Worm (Caenorhabditis elegans) whole organism, L1 larva: ENCODE results near the gene fbxb-87.
A peak's percentile ranks its signal among the peaks of the same experiment; 100 is the strongest.

Experiments
- C34B4.2 ChIP-seq: sonication (generic microtip); optimal IDR thresholded peaks from 2 replicates; lab custom pipeline; 2017; ENCODE audit warnings: mild to moderate bottlenecking, missing genetic modification characterization, missing compliant biosample characterization
- ama-1 ChIP-seq: fragments of 150-350 bp; optimal IDR thresholded peaks from 2 replicates; lab custom pipeline; 2014
- blmp-1 ChIP-seq: fragments of 150-350 bp; optimal IDR thresholded peaks from 2 replicates; lab custom pipeline; 2014; ENCODE audit warnings: missing biosample characterization, missing genetic modification characterization
- ceh-82 ChIP-seq, 3 experiments: fragments of 150-350 bp in 1 of 3; sonication (generic microtip) in 2 of 3; optimal IDR thresholded peaks; 2 replicates each; lab custom pipeline; 2014 to 2017; ENCODE audit warnings: missing biosample characterization in 3 of 3, missing genetic modification characterization in 3 of 3
- ces-1 ChIP-seq: fragments of 150-350 bp; optimal IDR thresholded peaks from 2 replicates; lab custom pipeline; 2014; ENCODE audit warnings: missing biosample characterization, missing genetic modification reagents, missing genetic modification characterization
- dpl-1 ChIP-seq, 3 experiments: fragments of 150-350 bp in 2 of 3; sonication (generic microtip) in 1 of 3; optimal IDR thresholded peaks; 2 replicates each; lab custom pipeline; 2014 to 2017; ENCODE audit warnings: missing biosample characterization in 3 of 3, missing genetic modification characterization in 3 of 3, missing genetic modification reagents in 3 of 3
- dsc-1 ChIP-seq: sonication (generic microtip); optimal IDR thresholded peaks from 2 replicates; lab custom pipeline; 2016; ENCODE audit warnings: mild to moderate bottlenecking, missing genetic modification characterization, missing compliant biosample characterization
- efl-1 ChIP-seq, 4 experiments: fragments of 150-350 bp; optimal IDR thresholded peaks in 3 of 4; peaks in 1 of 4; 1 replicate in 1 of 4; 2 replicates in 3 of 4; lab custom pipeline; 2014; ENCODE audit warnings: missing biosample characterization in 2 of 4, missing genetic modification characterization in 2 of 4, missing genetic modification reagents in 2 of 4
- efl-3 ChIP-seq: fragments of 200-800 bp; sonication (Bioruptor generic); optimal IDR thresholded peaks from 2 replicates; lab custom pipeline; 2018; ENCODE audit warnings: mild to moderate bottlenecking, missing genetic modification characterization, missing compliant biosample characterization
- egl-13 ChIP-seq: sonication (generic microtip); optimal IDR thresholded peaks from 2 replicates; lab custom pipeline; 2016; ENCODE audit warnings: missing genotype, missing genetic modification reagents, missing genetic modification characterization, missing compliant biosample characterization
- fkh-8 ChIP-seq: sonication (generic microtip); optimal IDR thresholded peaks from 2 replicates; lab custom pipeline; 2016; ENCODE audit warnings: mild to moderate bottlenecking, missing genetic modification characterization, missing compliant biosample characterization
- grh-1 ChIP-seq: fragments of 200-800 bp; sonication (Bioruptor generic); IDR thresholded peaks from 2 replicates; pipeline ENCODE4 v1.3.6; 2022; ENCODE audit warnings: missing genetic modification reagents, missing genetic modification characterization, missing compliant biosample characterization
- hlh-17 ChIP-seq: fragments of 200-800 bp; sonication (Bioruptor generic); optimal IDR thresholded peaks from 2 replicates; lab custom pipeline; 2018; ENCODE audit warnings: missing genetic modification characterization, mild to moderate bottlenecking, missing compliant biosample characterization, moderate library complexity, borderline replicate concordance
- hpl-2 ChIP-seq: fragments of 150-350 bp; optimal IDR thresholded peaks from 2 replicates; lab custom pipeline; 2014; ENCODE audit warnings: missing biosample characterization, missing genetic modification reagents, missing genetic modification characterization
- isw-1 ChIP-seq: fragments of 200-800 bp; sonication (Bioruptor generic); IDR thresholded peaks from 2 replicates; pipeline ENCODE4 v1.3.6; 2022; ENCODE audit warnings: missing genetic modification characterization, missing compliant biosample characterization
- lin-14 ChIP-seq: fragments of 200-800 bp; sonication (Bioruptor generic); optimal IDR thresholded peaks from 2 replicates; lab custom pipeline; 2018; ENCODE audit warnings: mild to moderate bottlenecking, missing genetic modification characterization, moderate library complexity, missing compliant biosample characterization
- lin-15B ChIP-seq: fragments of 150-350 bp; sonication (generic microtip); optimal IDR thresholded peaks from 3 replicates; lab custom pipeline; 2014; ENCODE audit warnings: missing biosample characterization, missing genetic modification characterization
- lin-35 ChIP-seq, 2 experiments: fragments of 150-350 bp; optimal IDR thresholded peaks; 2 replicates each; lab custom pipeline; 2014; ENCODE audit warnings: missing biosample characterization in 2 of 2, missing genetic modification characterization in 2 of 2, missing genetic modification reagents in 2 of 2
- lin-39 ChIP-seq: fragments of 150-350 bp; optimal IDR thresholded peaks from 2 replicates; lab custom pipeline; 2014; ENCODE audit warnings: missing biosample characterization, missing genetic modification reagents, missing genetic modification characterization
- lsy-2 ChIP-seq, 2 experiments: fragments of 150-350 bp; optimal IDR thresholded peaks; 2 replicates each; lab custom pipeline; 2014; ENCODE audit warnings: missing biosample characterization in 2 of 2, missing genetic modification characterization in 2 of 2
- mab-9 ChIP-seq: fragments of 200-800 bp; sonication (Bioruptor generic); IDR thresholded peaks from 2 replicates; pipeline ENCODE4 v1.3.6; 2022; ENCODE audit warnings: missing genetic modification reagents, missing genetic modification characterization, missing compliant biosample characterization
- mdl-1 ChIP-seq, 2 experiments: fragments of 150-350 bp; optimal IDR thresholded peaks; 2 replicates each; lab custom pipeline; 2014 to 2017; ENCODE audit warnings: missing biosample characterization in 2 of 2, missing genetic modification characterization in 2 of 2, inconsistent platforms in 1 of 2
- nhr-11 ChIP-seq: fragments of 150-350 bp; optimal IDR thresholded peaks from 2 replicates; lab custom pipeline; 2014; ENCODE audit warnings: missing biosample characterization, missing genetic modification characterization
- nhr-19 ChIP-seq: fragments of 200-800 bp; sonication (Bioruptor generic); conservative IDR thresholded peaks from 2 replicates; pipeline ENCODE4 v1.3.6; 2022; ENCODE audit warnings: missing genetic modification characterization, missing compliant biosample characterization
- nhr-28 ChIP-seq: fragments of 150-350 bp; optimal IDR thresholded peaks from 2 replicates; lab custom pipeline; 2014; ENCODE audit warnings: missing biosample characterization, missing genetic modification characterization
- nhr-47 ChIP-seq: sonication (generic microtip); optimal IDR thresholded peaks from 2 replicates; lab custom pipeline; 2016; ENCODE audit warnings: mild to moderate bottlenecking, missing genetic modification characterization, moderate library complexity, missing compliant biosample characterization
- nhr-71 ChIP-seq: sonication (generic microtip); optimal IDR thresholded peaks from 2 replicates; lab custom pipeline; 2016; ENCODE audit warnings: mild to moderate bottlenecking, missing genetic modification characterization, moderate library complexity, missing compliant biosample characterization
- nhr-77 ChIP-seq: fragments of 150-350 bp; optimal IDR thresholded peaks from 2 replicates; lab custom pipeline; 2014; ENCODE audit warnings: missing biosample characterization, missing genetic modification characterization
- nhr-85 ChIP-seq: sonication (generic microtip); peaks from one replicate; lab custom pipeline; 2016; ENCODE audit warnings: missing genetic modification characterization, inconsistent platforms, missing compliant biosample characterization
- nhr-90 ChIP-seq: sonication (generic microtip); optimal IDR thresholded peaks from 2 replicates; lab custom pipeline; 2016; ENCODE audit warnings: mild to moderate bottlenecking, missing genetic modification characterization, missing compliant biosample characterization; ENCODE audit not compliant: poor library complexity
- pag-3 ChIP-seq: sonication (generic microtip); optimal IDR thresholded peaks from 2 replicates; lab custom pipeline; 2017; ENCODE audit warnings: missing genetic modification characterization, mild to moderate bottlenecking, missing compliant biosample characterization, antibody characterized with exemption, borderline replicate concordance; ENCODE audit not compliant: insufficient read depth
- snu-23 ChIP-seq: sonication (generic microtip); optimal IDR thresholded peaks from 2 replicates; lab custom pipeline; 2016; ENCODE audit warnings: missing genetic modification characterization, missing compliant biosample characterization
- sox-4 ChIP-seq: sonication (generic microtip); optimal IDR thresholded peaks from 2 replicates; lab custom pipeline; 2016; ENCODE audit warnings: missing genetic modification characterization, missing compliant biosample characterization
- tbx-2 ChIP-seq: sonication (generic microtip); optimal IDR thresholded peaks from 2 replicates; lab custom pipeline; 2016; ENCODE audit warnings: missing genetic modification characterization, missing compliant biosample characterization
- unc-86 ChIP-seq: sonication (generic microtip); optimal IDR thresholded peaks from 2 replicates; lab custom pipeline; 2016; ENCODE audit warnings: missing genetic modification characterization, missing compliant biosample characterization
- unc-98 ChIP-seq: fragments of 200-800 bp; sonication (Bioruptor generic); IDR thresholded peaks from 2 replicates; pipeline ENCODE4 v1.3.6; 2022; ENCODE audit warnings: missing genetic modification characterization, missing compliant biosample characterization
- vab-15 ChIP-seq: sonication (generic microtip); optimal IDR thresholded peaks from 2 replicates; lab custom pipeline; 2017; ENCODE audit warnings: missing genotype, mild to moderate bottlenecking, missing genetic modification characterization, missing compliant biosample characterization
- xbp-1 ChIP-seq: sonication (generic microtip); optimal IDR thresholded peaks from 2 replicates; lab custom pipeline; 2016; ENCODE audit warnings: missing genetic modification characterization, missing compliant biosample characterization
- zip-4 ChIP-seq: fragments of 200-800 bp; sonication (Bioruptor generic); optimal IDR thresholded peaks from 2 replicates; lab custom pipeline; 2018; ENCODE audit warnings: mild to moderate bottlenecking, missing genetic modification characterization, moderate library complexity, missing compliant biosample characterization
- ztf-11 ChIP-seq, 2 experiments: sonication (generic microtip); optimal IDR thresholded peaks; 2 replicates each; lab custom pipeline; 2016 to 2017; ENCODE audit warnings: missing genetic modification characterization in 2 of 2, missing biosample characterization in 1 of 2, missing compliant biosample characterization in 1 of 2
- ztf-4 ChIP-seq: fragments of 150-350 bp; optimal IDR thresholded peaks from 2 replicates; lab custom pipeline; 2014; ENCODE audit warnings: missing biosample characterization, missing genetic modification characterization

The fbxb-87 gene

DNA sequence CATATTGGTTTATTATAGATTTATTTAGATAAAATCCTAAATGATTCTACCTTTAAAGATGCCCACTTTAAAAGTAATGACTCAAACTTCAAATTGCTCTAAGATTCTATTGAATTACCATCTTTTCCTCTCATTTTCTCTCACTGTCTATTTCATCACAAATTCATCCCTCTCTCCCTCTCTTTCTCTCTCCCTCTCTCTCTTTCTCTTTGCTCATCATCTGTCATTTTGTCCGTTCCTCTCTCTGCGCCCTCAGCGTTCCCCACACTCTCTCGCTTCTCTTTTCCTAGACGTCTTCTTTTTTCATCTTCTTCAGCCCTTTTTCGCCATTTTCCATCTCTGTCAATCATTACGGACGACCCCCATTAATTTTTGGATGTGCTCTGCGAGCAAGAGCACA is 10.8 kb downstream of the fbxb-87 start (continued):
- peak; percentile 73 to 79 for TF ChIP-seq lin-35 (GFP tag; optimal IDR thresholded peaks at IDR 0.05; lab: Kevin White, UChicago)
- TF ChIP-seq mdl-1 (tag; optimal IDR thresholded peaks at IDR 0.05; lab: Kevin White, UChicago), result no peak
- TF ChIP-seq ztf-11 (tag; optimal IDR thresholded peaks at IDR 0.05; lab: Kevin White, UChicago), result peak in 1 of 2 experiments; percentile 28
- no peak for TF ChIP-seq ces-1 (GFP tag; lab: Kevin White, UChicago)
- TF ChIP-seq fkh-8 (tag; lab: Kevin White, UChicago), result no peak
- TF ChIP-seq ama-1 (lab: Kevin White, UChicago), result no peak
- TF ChIP-seq nhr-28 (tag; lab: Kevin White, UChicago), result no peak
- no peak for TF ChIP-seq nhr-85 (tag; lab: Kevin White, UChicago)
- peak; percentile 63 for TF ChIP-seq nhr-71 (tag; lab: Kevin White, UChicago)
- TF ChIP-seq efl-3 (GFP tag; lab: Kevin White, UChicago), result no peak
- no peak for TF ChIP-seq pag-3
- peak; percentile 51 for TF ChIP-seq unc-86 (tag; lab: Kevin White, UChicago)
- TF ChIP-seq unc-98 (GFP tag; lab: Robert Waterston, UW), result no peak
- no peak for TF ChIP-seq hlh-17 (GFP tag; lab: Kevin White, UChicago)
- peak; percentile 57 to 73 for TF ChIP-seq efl-1 (optimal IDR thresholded peaks at IDR 0.05; lab: Kevin White, UChicago)
- peak; percentile 88 to 97 for TF ChIP-seq efl-1 (GFP tag; optimal IDR thresholded peaks at IDR 0.05 in 1 of 2; lab: Kevin White, UChicago)
- TF ChIP-seq ztf-4, result no peak
- no peak for TF ChIP-seq vab-15
- TF ChIP-seq egl-13, result peak; percentile 51
- no peak for TF ChIP-seq lin-15B (tag; lab: Kevin White, UChicago)
- TF ChIP-seq snu-23 (GFP tag; lab: Kevin White, UChicago), result peak; percentile 41
- no peak for TF ChIP-seq sox-4
- peak; percentile 5 to 39 for TF ChIP-seq lsy-2 (tag; optimal IDR thresholded peaks at IDR 0.05; lab: Kevin White, UChicago)
- peak; percentile 34 for TF ChIP-seq tbx-2 (tag; lab: Kevin White, UChicago)
- TF ChIP-seq mab-9 (GFP tag; lab: Robert Waterston, UW), result no peak
- TF ChIP-seq dpl-1 (GFP tag; optimal IDR thresholded peaks at IDR 0.05; lab: Kevin White, UChicago), result peak in 2 of 3 experiments; percentile 68 to 78
- peak; percentile 87 for TF ChIP-seq lin-14 (GFP tag; lab: Kevin White, UChicago)
- TF ChIP-seq xbp-1 (tag; lab: Kevin White, UChicago), result peak; percentile 22
- no peak for TF ChIP-seq zip-4 (GFP tag; lab: Kevin White, UChicago)
- TF ChIP-seq nhr-11 (tag; lab: Kevin White, UChicago), result no peak
- TF ChIP-seq, all 84 proteins: peak for 20

DNA sequence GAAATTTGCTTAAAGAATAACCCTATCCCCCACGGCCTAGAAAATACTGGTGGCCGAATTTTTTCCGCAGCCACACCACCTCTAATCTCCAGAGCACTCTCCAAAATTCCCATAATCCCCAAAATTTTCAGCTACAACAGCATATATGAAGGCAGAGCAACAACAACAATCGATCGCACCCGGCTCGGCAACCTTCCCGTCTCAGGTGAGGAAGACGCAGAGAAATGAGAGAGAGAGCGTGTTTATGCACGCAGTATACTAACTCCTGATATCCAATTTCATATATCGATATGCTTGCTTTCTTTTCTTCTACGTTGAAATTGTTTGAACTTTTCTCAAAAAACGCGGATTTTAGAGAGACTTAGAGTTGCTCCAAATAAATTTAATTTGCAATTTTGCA is 12.0 kb downstream of the fbxb-87 start:
- TF ChIP-seq nhr-90 (tag; lab: Kevin White, UChicago) (no peak), C34B4.2 (tag; lab: Kevin White, UChicago) (no peak), grh-1 (GFP tag; lab: Robert Waterston, UW) (no peak), ceh-82 (tag; optimal IDR thresholded peaks at IDR 0.05; lab: Kevin White, UChicago) (peak in 1 of 3 experiments; percentile 17), efl-1 (optimal IDR thresholded peaks at IDR 0.05; lab: Kevin White, UChicago) (peak in 1 of 2 experiments; percentile 9), efl-1 (GFP tag; optimal IDR thresholded peaks at IDR 0.05 in 1 of 2; lab: Kevin White, UChicago) (peak; percentile 27 to 96), mdl-1 (tag; optimal IDR thresholded peaks at IDR 0.05; lab: Kevin White, UChicago) (no peak), dpl-1 (GFP tag; optimal IDR thresholded peaks at IDR 0.05; lab: Kevin White, UChicago) (peak in 2 of 3 experiments; percentile 22 to 48), dsc-1 (tag; lab: Kevin White, UChicago) (peak; percentile 9), lin-39 (tag; lab: Kevin White, UChicago) (no peak), unc-98 (GFP tag; lab: Robert Waterston, UW) (no peak), nhr-47 (peak; percentile 8), hpl-2 (no peak), lsy-2 (tag; optimal IDR thresholded peaks at IDR 0.05; lab: Kevin White, UChicago) (peak in 1 of 2 experiments; percentile 26), nhr-19 (no peak), isw-1 (GFP tag; lab: Robert Waterston, UW) (no peak), fkh-8 (tag; lab: Kevin White, UChicago) (peak; percentile 73), hlh-17 (GFP tag; lab: Kevin White, UChicago) (no peak), blmp-1 (no peak), nhr-77 (tag; lab: Kevin White, UChicago) (no peak)
